Worm (Caenorhabditis elegans): ENCODE results near the gene fbxa-209.

fbxa-209 gene

ce11 chrV:15417822-15418221, 9.0 kb downstream of the fbxa-209 start, which contains the start of gene T06E6.10:
TSS of gene T06E6.10 (plus strand) at chrV:15418122.
- TF ChIP-seq ets-7 (tag; optimal IDR thresholded peaks at IDR 0.05), result no peak
- TF ChIP-seq B0310.2 (tag; optimal IDR thresholded peaks at IDR 0.05), result no peak
- no peak for TF ChIP-seq tbx-11 (GFP tag; IDR thresholded peaks at IDR 0.05)
- TF ChIP-seq F13C5.2 (tag; optimal IDR thresholded peaks at IDR 0.05), result no peak
- TF ChIP-seq aly-1 (tag; optimal IDR thresholded peaks at IDR 0.05), result no peak
- TF ChIP-seq pes-1 (GFP tag; IDR thresholded peaks at IDR 0.05), result no peak
- no peak for TF ChIP-seq hmg-4 (GFP tag; optimal IDR thresholded peaks at IDR 0.05)
- TF ChIP-seq flt-1 (GFP tag; IDR thresholded peaks at IDR 0.05), result no peak
- TF ChIP-seq tra-4 (tag; optimal IDR thresholded peaks at IDR 0.05), result no peak
- no peak for TF ChIP-seq tbx-37 (GFP tag; conservative IDR thresholded peaks at IDR 0.05)
- no peak for TF ChIP-seq hnd-1 (tag; optimal IDR thresholded peaks at IDR 0.05)
- no peak for TF ChIP-seq sea-1 (GFP tag; conservative IDR thresholded peaks at IDR 0.05)
- no peak for TF ChIP-seq hmbx-1 (tag; optimal IDR thresholded peaks at IDR 0.05)
- TF ChIP-seq ceh-36 (tag; optimal IDR thresholded peaks at IDR 0.05), result no peak
- TF ChIP-seq ama-1 (optimal IDR thresholded peaks at IDR 0.05), result no peak
- TF ChIP-seq scrt-1 (GFP tag; IDR thresholded peaks at IDR 0.05), result no peak

DNA sequence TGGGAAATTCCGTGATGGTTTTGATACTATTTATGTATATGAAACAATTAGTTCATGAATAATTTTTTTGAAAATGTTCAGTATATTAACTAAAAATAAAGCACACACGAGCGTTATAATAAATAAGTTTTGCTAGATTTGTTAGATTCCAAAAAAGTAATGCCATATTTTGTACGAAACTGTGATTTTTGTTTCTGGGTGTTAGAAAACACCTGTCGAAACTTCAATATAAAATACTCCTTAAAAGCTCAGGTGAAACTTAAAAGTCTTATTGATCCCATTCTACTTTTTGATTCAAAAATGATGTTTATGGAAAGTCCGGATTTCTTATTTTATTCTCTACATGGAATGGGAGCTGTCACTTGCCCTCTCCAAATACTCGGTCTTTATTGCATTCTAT, 10.9 kb downstream of the fbxa-209 start, which contains the start of gene srh-265:
srh-265 (plus strand) TSS at position 301 of the 400 bp plus-strand sequence.
- TF ChIP-seq hnd-1 (tag; optimal IDR thresholded peaks at IDR 0.05) (no peak), ets-7 (tag; optimal IDR thresholded peaks at IDR 0.05) (no peak), tra-4 (tag; optimal IDR thresholded peaks at IDR 0.05) (no peak), aly-1 (tag; optimal IDR thresholded peaks at IDR 0.05) (no peak), flt-1 (GFP tag; IDR thresholded peaks at IDR 0.05) (no peak), tbx-37 (GFP tag; conservative IDR thresholded peaks at IDR 0.05) (no peak), ama-1 (optimal IDR thresholded peaks at IDR 0.05) (no peak), F13C5.2 (tag; optimal IDR thresholded peaks at IDR 0.05) (no peak), tbx-11 (GFP tag; IDR thresholded peaks at IDR 0.05) (no peak), B0310.2 (tag; optimal IDR thresholded peaks at IDR 0.05) (no peak), ceh-36 (tag; optimal IDR thresholded peaks at IDR 0.05) (no peak), pes-1 (GFP tag; IDR thresholded peaks at IDR 0.05) (no peak), hmg-4 (GFP tag; optimal IDR thresholded peaks at IDR 0.05) (no peak), scrt-1 (GFP tag; IDR thresholded peaks at IDR 0.05) (no peak), ceh-13 (GFP tag; optimal IDR thresholded peaks at IDR 0.05) (no peak), sea-1 (GFP tag; conservative IDR thresholded peaks at IDR 0.05) (no peak), hmbx-1 (tag; optimal IDR thresholded peaks at IDR 0.05) (no peak)

DNA sequence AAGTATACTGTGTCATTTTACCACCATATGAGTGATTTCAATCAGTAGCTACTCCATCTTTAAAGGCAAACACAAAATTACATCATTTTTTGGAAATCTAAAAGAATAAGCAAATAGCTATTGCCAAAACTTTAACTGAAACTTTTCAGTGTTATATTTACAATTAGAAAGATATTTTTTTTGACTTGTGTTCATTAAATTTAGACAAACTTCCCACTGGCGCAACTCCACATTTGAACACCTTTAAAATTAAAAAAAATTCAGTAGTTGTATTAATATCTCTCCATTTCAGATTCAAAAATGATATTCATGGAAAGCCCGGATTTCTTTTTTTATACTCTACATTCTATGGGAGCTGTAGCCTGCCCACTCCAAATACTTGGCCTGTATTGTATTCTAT, 13.0 kb downstream of the fbxa-209 start, which contains the start of gene srh-264:
srh-264 (plus strand) TSS at position 301 of the 400 bp plus-strand sequence.
- no peak for TF ChIP-seq hnd-1 (tag; optimal IDR thresholded peaks at IDR 0.05)

DNA sequence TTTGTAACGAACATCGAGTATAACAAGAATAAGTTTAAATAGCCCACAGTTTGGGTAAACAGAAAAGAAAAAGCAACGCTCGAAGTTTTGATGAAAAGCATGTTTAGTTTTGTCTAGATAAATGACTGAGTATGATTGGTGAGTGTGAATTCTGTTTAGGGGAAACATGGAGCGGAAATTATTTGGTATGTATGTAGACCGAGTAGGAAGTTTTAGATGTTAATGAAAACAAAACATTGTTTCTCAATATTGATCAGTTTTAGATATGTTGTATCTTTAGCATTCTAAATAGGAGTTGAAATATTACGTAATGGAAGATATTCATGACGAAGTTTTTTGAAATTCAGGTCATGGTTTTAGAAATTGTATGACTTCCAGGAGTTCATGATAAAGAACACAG, 14.2 kb downstream of the fbxa-209 start, which contains the start of gene srbc-63:
srbc-63 (minus strand) TSS at position 101 of the 400 bp plus-strand sequence.
- no peak for TF ChIP-seq pes-1 (GFP tag; IDR thresholded peaks at IDR 0.05)
- TF ChIP-seq scrt-1 (GFP tag; IDR thresholded peaks at IDR 0.05), result no peak
- TF ChIP-seq hmbx-1 (tag; optimal IDR thresholded peaks at IDR 0.05), result no peak
- TF ChIP-seq hnd-1 (tag; optimal IDR thresholded peaks at IDR 0.05), result no peak
- no peak for TF ChIP-seq hmg-4 (GFP tag; optimal IDR thresholded peaks at IDR 0.05)
- no peak for TF ChIP-seq sea-1 (GFP tag; conservative IDR thresholded peaks at IDR 0.05)
- no peak for TF ChIP-seq tbx-11 (GFP tag; IDR thresholded peaks at IDR 0.05)
- no peak for TF ChIP-seq ama-1 (optimal IDR thresholded peaks at IDR 0.05)
- no peak for TF ChIP-seq ets-7 (tag; optimal IDR thresholded peaks at IDR 0.05)
- TF ChIP-seq tbx-37 (GFP tag; conservative IDR thresholded peaks at IDR 0.05), result no peak
- no peak for TF ChIP-seq ceh-36 (tag; optimal IDR thresholded peaks at IDR 0.05)
- no peak for TF ChIP-seq ceh-13 (GFP tag; optimal IDR thresholded peaks at IDR 0.05)
- TF ChIP-seq B0310.2 (tag; optimal IDR thresholded peaks at IDR 0.05), result no peak
- TF ChIP-seq F13C5.2 (tag; optimal IDR thresholded peaks at IDR 0.05), result no peak
- TF ChIP-seq aly-1 (tag; optimal IDR thresholded peaks at IDR 0.05), result no peak

DNA sequence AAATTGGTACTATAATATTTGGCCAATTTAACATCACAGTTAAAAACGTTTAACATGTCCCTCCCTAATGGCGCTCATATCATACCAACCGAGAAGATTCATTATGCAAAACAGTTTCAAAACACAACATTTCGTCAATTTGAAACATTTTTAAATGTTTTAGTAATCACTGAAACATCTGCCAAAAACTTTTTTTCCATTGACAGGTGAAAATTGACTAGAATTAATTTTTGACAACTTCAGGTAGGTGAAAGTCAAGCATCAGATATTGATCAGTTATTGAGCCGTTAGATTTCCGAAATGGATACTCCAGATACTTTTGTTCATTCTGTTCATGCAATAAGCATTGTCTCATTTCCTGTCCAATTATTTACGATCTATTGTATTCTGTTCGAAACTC, 19.9 kb downstream of the fbxa-209 start, which contains the start of gene srh-257:
srh-257 (plus strand) TSS at position 301 of the 400 bp plus-strand sequence.
- TF ChIP-seq flt-1 (GFP tag; IDR thresholded peaks at IDR 0.05) (no peak), aly-1 (tag; optimal IDR thresholded peaks at IDR 0.05) (no peak), ceh-13 (GFP tag; optimal IDR thresholded peaks at IDR 0.05) (no peak), ceh-36 (tag; optimal IDR thresholded peaks at IDR 0.05) (no peak), ets-7 (tag; optimal IDR thresholded peaks at IDR 0.05) (no peak), tra-4 (tag; optimal IDR thresholded peaks at IDR 0.05) (no peak), tbx-11 (GFP tag; IDR thresholded peaks at IDR 0.05) (no peak)

ce11 chrV:15404859-15405258, 22.0 kb downstream of the fbxa-209 start, which contains the start of gene srh-258:
TSS of gene srh-258 (plus strand) at chrV:15405159.
- no peak for TF ChIP-seq scrt-1 (GFP tag; IDR thresholded peaks at IDR 0.05)
- no peak for TF ChIP-seq pes-1 (GFP tag; IDR thresholded peaks at IDR 0.05)
- no peak for TF ChIP-seq B0310.2 (tag; optimal IDR thresholded peaks at IDR 0.05)
- no peak for TF ChIP-seq hmbx-1 (tag; optimal IDR thresholded peaks at IDR 0.05)
- no peak for TF ChIP-seq flt-1 (GFP tag; IDR thresholded peaks at IDR 0.05)
- TF ChIP-seq tbx-37 (GFP tag; conservative IDR thresholded peaks at IDR 0.05), result no peak
- TF ChIP-seq F13C5.2 (tag; optimal IDR thresholded peaks at IDR 0.05), result no peak
- TF ChIP-seq tbx-11 (GFP tag; IDR thresholded peaks at IDR 0.05), result no peak
- TF ChIP-seq ceh-36 (tag; optimal IDR thresholded peaks at IDR 0.05), result no peak
- no peak for TF ChIP-seq hnd-1 (tag; optimal IDR thresholded peaks at IDR 0.05)
- TF ChIP-seq ceh-13 (GFP tag; optimal IDR thresholded peaks at IDR 0.05), result no peak
- TF ChIP-seq hmg-4 (GFP tag; optimal IDR thresholded peaks at IDR 0.05), result no peak

DNA sequence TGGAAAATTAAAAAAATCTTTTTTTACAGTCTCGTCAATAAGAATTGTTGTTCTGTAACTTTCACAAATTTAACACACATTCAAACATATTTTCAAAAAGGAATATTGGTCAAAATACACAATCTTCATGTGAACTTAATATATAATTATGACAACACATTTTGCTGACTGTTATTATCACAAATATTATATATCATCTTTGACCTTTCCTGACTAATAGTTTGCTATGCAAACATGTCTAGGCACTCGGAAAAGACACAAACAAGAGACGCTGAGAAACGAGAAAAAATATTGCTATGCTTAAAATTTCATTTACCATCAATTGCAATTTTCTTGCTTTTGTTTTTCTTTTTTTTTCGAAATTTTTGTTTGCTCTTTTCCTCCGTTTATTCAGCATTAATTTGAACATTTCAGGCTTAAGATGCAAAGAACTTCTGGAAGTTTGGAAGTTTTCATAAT, 25.0 kb downstream of the fbxa-209 start, which contains the start of gene fbxa-135:
fbxa-135 (plus strand) TSS at position 409 of the 459 bp plus-strand sequence.
- TF ChIP-seq ceh-13 (GFP tag; optimal IDR thresholded peaks at IDR 0.05) (no peak), ceh-36 (tag; optimal IDR thresholded peaks at IDR 0.05) (no peak), aly-1 (tag; optimal IDR thresholded peaks at IDR 0.05) (no peak), sea-1 (GFP tag; conservative IDR thresholded peaks at IDR 0.05) (no peak), F13C5.2 (tag; optimal IDR thresholded peaks at IDR 0.05) (no peak), scrt-1 (GFP tag; IDR thresholded peaks at IDR 0.05) (no peak), hnd-1 (tag; optimal IDR thresholded peaks at IDR 0.05) (no peak), ama-1 (optimal IDR thresholded peaks at IDR 0.05) (no peak), B0310.2 (tag; optimal IDR thresholded peaks at IDR 0.05) (no peak), hmbx-1 (tag; optimal IDR thresholded peaks at IDR 0.05) (no peak), ets-7 (tag; optimal IDR thresholded peaks at IDR 0.05) (no peak), tbx-37 (GFP tag; conservative IDR thresholded peaks at IDR 0.05) (no peak), tra-4 (tag; optimal IDR thresholded peaks at IDR 0.05) (no peak), hmg-4 (GFP tag; optimal IDR thresholded peaks at IDR 0.05) (no peak), flt-1 (GFP tag; IDR thresholded peaks at IDR 0.05) (no peak), pes-1 (GFP tag; IDR thresholded peaks at IDR 0.05) (no peak), tbx-11 (GFP tag; IDR thresholded peaks at IDR 0.05) (no peak)

Measured in whole organism, early embryonic.